Fruit fly (Drosophila melanogaster) whole organism, wandering third instar larva: Measurements from ENCODE around the gene CG4465.

Experiments
- Abd-B ChIP-seq: fragments of >200 bp; optimal IDR thresholded peaks from 2 replicates; lab custom pipeline; 2017; ENCODE audit warnings: missing biosample characterization, missing genetic modification characterization
- CrebA ChIP-seq: fragments of 200-800 bp; sonication (Bioruptor generic); optimal IDR thresholded peaks from 2 replicates; lab custom pipeline; 2016; ENCODE audit warnings: missing biosample characterization, mild to moderate bottlenecking, missing genetic modification characterization, borderline replicate concordance
- Hr78 ChIP-seq: fragments of >200 bp; optimal IDR thresholded peaks from 2 replicates; lab custom pipeline; 2017; ENCODE audit warnings: missing biosample characterization, missing genetic modification characterization
- Hr83 ChIP-seq: fragments of 200-300 bp; sonication (Bioruptor generic); optimal IDR thresholded peaks from 2 replicates; lab custom pipeline; 2016; ENCODE audit warnings: missing biosample characterization, mild to moderate bottlenecking, missing genetic modification characterization, moderate library complexity; ENCODE audit not compliant: poor library complexity, severe bottlenecking
- Mio ChIP-seq: sonication (Bioruptor generic); optimal IDR thresholded peaks from 2 replicates; lab custom pipeline; 2016; ENCODE audit warnings: missing biosample characterization, missing genetic modification characterization
- N ChIP-seq: fragments of >200 bp; optimal IDR thresholded peaks from 2 replicates; lab custom pipeline; 2018; ENCODE audit warnings: missing biosample characterization, missing external identifiers, missing genetic modification characterization
- Rel ChIP-seq, 2 experiments: fragments of 200-800 bp; sonication (Bioruptor generic) in 1 of 2; optimal IDR thresholded peaks; 2 replicates in 1 of 2; 3 replicates in 1 of 2; lab custom pipeline; 2016 to 2019; ENCODE audit warnings: mild to moderate bottlenecking in 2 of 2, missing biosample characterization in 2 of 2, missing genetic modification characterization in 2 of 2, moderate library complexity in 1 of 2
- Sp1 ChIP-seq: fragments of 200-800 bp; sonication (Bioruptor generic); optimal IDR thresholded peaks from 3 replicates; lab custom pipeline; 2019; ENCODE audit warnings: missing biosample characterization, mild to moderate bottlenecking, missing genetic modification characterization, moderate library complexity
- dsf ChIP-seq: sonication (Bioruptor generic); optimal IDR thresholded peaks from 2 replicates; lab custom pipeline; 2016; ENCODE audit warnings: missing biosample characterization, missing genetic modification characterization, borderline replicate concordance
- jim ChIP-seq: fragments of 175-275, 200-325 bp; sonication (Bioruptor generic); optimal IDR thresholded peaks from 2 replicates; lab custom pipeline; 2016; ENCODE audit warnings: missing biosample characterization, mild to moderate bottlenecking, missing genetic modification characterization
- rgr ChIP-seq: fragments of 200-800 bp; sonication (Bioruptor generic); optimal IDR thresholded peaks from 3 replicates; lab custom pipeline; 2016; ENCODE audit warnings: missing biosample characterization, mild to moderate bottlenecking, missing genetic modification characterization

The CG4465 gene

dm6 chr3R:19873102-19873737, 44.4 kb downstream of the CG4465 start:
- TF ChIP-seq Sp1 (GFP tag; lab: Kevin White, UChicago), result no peak
- TF ChIP-seq Hr78 (GFP tag; lab: Kevin White, UChicago), result no peak
- TF ChIP-seq dsf, result no peak
- TF ChIP-seq Abd-B (GFP tag; lab: Kevin White, UChicago), result no peak
- TF ChIP-seq rgr, result no peak
- no peak for TF ChIP-seq Rel (GFP tag; optimal IDR thresholded peaks at IDR 0.05; lab: Kevin White, UChicago)
- no peak for TF ChIP-seq Rel (tag; optimal IDR thresholded peaks at IDR 0.05; lab: Kevin White, UChicago)
- no peak for TF ChIP-seq Mio (GFP tag; lab: Kevin White, UChicago)
- TF ChIP-seq jim (GFP tag; lab: Kevin White, UChicago), result no peak
- no peak for TF ChIP-seq CrebA (GFP tag; lab: Kevin White, UChicago)
- TF ChIP-seq N (GFP tag; lab: Kevin White, UChicago), result no peak
- TF ChIP-seq Hr83 (GFP tag; lab: Kevin White, UChicago), result no peak
- TF ChIP-seq, all 38 proteins: peak for 0
